Fruit fly (Drosophila melanogaster) whole organism, embryonic: ENCODE data around the gene CG18063.

Source experiments
- Aef1 ChIP-seq: fragments of 200-800 bp; sonication (Bioruptor generic); IDR thresholded peaks from 3 replicates; pipeline ENCODE4 v1.3.6; 2022; ENCODE audit warnings: missing biosample characterization, missing genetic modification characterization
- BEAF-32 ChIP-seq: fragments of 200-800 bp; sonication (Bioruptor generic); optimal IDR thresholded peaks from 3 replicates; lab custom pipeline; 2017; ENCODE audit warnings: missing biosample characterization, missing genetic modification characterization, mild to moderate bottlenecking, moderate library complexity, missing genetic modification reagents
- Bteb2 ChIP-seq: fragments of 200-800 bp; sonication (Bioruptor generic); optimal IDR thresholded peaks from 2 replicates; lab custom pipeline; 2016; ENCODE audit warnings: missing biosample characterization, missing genetic modification characterization
- CG10565 ChIP-seq: fragments of 200-800 bp; sonication (Bioruptor generic); optimal IDR thresholded peaks from 3 replicates; lab custom pipeline; 2016; ENCODE audit warnings: missing biosample characterization, mild to moderate bottlenecking, missing genetic modification characterization
- CG10979 ChIP-seq: fragments of 200-800 bp; sonication (Bioruptor generic); optimal IDR thresholded peaks from 2 replicates; lab custom pipeline; 2018; ENCODE audit warnings: missing biosample characterization, mild to moderate bottlenecking, missing genetic modification characterization, moderate library complexity
- CG11456 ChIP-seq: fragments of 200-800 bp; sonication (Bioruptor generic); IDR thresholded peaks from 3 replicates; pipeline ENCODE4 v1.3.6; 2022; ENCODE audit warnings: missing biosample characterization, missing genetic modification characterization
- CG11504 ChIP-seq: fragments of 200-800 bp; sonication (Bioruptor generic); optimal IDR thresholded peaks from 3 replicates; lab custom pipeline; 2019; ENCODE audit warnings: missing biosample characterization, mild to moderate bottlenecking, missing genetic modification characterization, moderate library complexity
- CG13775 ChIP-seq: fragments of 200-800 bp; sonication (Bioruptor generic); optimal IDR thresholded peaks from 3 replicates; lab custom pipeline; 2017; ENCODE audit warnings: missing biosample characterization, mild to moderate bottlenecking, missing genetic modification characterization
- CG15601 ChIP-seq: fragments of 200-800 bp; sonication (Bioruptor generic); optimal IDR thresholded peaks from 3 replicates; lab custom pipeline; 2019; ENCODE audit warnings: missing biosample characterization, mild to moderate bottlenecking, missing genetic modification characterization, moderate library complexity
- CG1603 ChIP-seq: fragments of 200-800 bp; sonication (Bioruptor generic); optimal IDR thresholded peaks from 2 replicates; lab custom pipeline; 2019; ENCODE audit warnings: missing biosample characterization, mild to moderate bottlenecking, missing genetic modification characterization, moderate library complexity
- CG17802 ChIP-seq: fragments of 200-800 bp; sonication (Bioruptor generic); optimal IDR thresholded peaks from 2 replicates; lab custom pipeline; 2018; ENCODE audit warnings: missing biosample characterization, mild to moderate bottlenecking, missing genetic modification characterization, moderate library complexity
- CG2202 ChIP-seq: fragments of 200-800 bp; sonication (Bioruptor generic); optimal IDR thresholded peaks from 2 replicates; lab custom pipeline; 2018; ENCODE audit warnings: missing biosample characterization, mild to moderate bottlenecking, missing genetic modification characterization
- CG2875 ChIP-seq: fragments of 200-800 bp; sonication (Bioruptor generic); optimal IDR thresholded peaks from 2 replicates; lab custom pipeline; 2017; ENCODE audit warnings: missing biosample characterization, mild to moderate bottlenecking, missing genetic modification characterization, missing genetic modification reagents
- CG3281 ChIP-seq: fragments of 200-800 bp; sonication (Bioruptor generic); optimal IDR thresholded peaks from 3 replicates; lab custom pipeline; 2017; ENCODE audit warnings: missing biosample characterization, mild to moderate bottlenecking, missing genetic modification characterization
- CG34224 ChIP-seq: fragments of 200-800 bp; sonication (Bioruptor generic); IDR thresholded peaks from 3 replicates; pipeline ENCODE4 v1.3.6; 2022; ENCODE audit warnings: missing biosample characterization, missing genetic modification characterization; ENCODE audit not compliant: partially characterized antibody
- CG3847 ChIP-seq: fragments of 200-800 bp; sonication (Bioruptor generic); IDR thresholded peaks from 2 replicates; pipeline ENCODE4 v1.3.6; 2022; ENCODE audit warnings: missing biosample characterization, missing genetic modification characterization
- CG4360 ChIP-seq: fragments of 200-800 bp; sonication (Bioruptor generic); IDR thresholded peaks from 2 replicates; pipeline ENCODE4 v1.3.6; 2022; ENCODE audit warnings: missing biosample characterization, missing genetic modification characterization
- CG4404 ChIP-seq: fragments of 200-800 bp; sonication (Bioruptor generic); IDR thresholded peaks from 2 replicates; pipeline ENCODE4 v1.3.6; 2022; ENCODE audit warnings: missing biosample characterization, missing genetic modification characterization
- CG4424 ChIP-seq: fragments of 200-800 bp; sonication (Bioruptor generic); optimal IDR thresholded peaks from 3 replicates; lab custom pipeline; 2016; ENCODE audit warnings: missing biosample characterization, missing genetic modification characterization
- CG4707 ChIP-seq: fragments of 200-800 bp; sonication (Bioruptor generic); optimal IDR thresholded peaks from 2 replicates; lab custom pipeline; 2018; ENCODE audit warnings: missing biosample characterization, mild to moderate bottlenecking, missing genetic modification characterization, moderate library complexity
- CG7928 ChIP-seq: fragments of 200-800 bp; sonication (Bioruptor generic); optimal IDR thresholded peaks from 2 replicates; lab custom pipeline; 2017; ENCODE audit warnings: missing biosample characterization, mild to moderate bottlenecking, missing genetic modification characterization
- CG8478 ChIP-seq: fragments of >200 bp; optimal IDR thresholded peaks from 2 replicates; lab custom pipeline; 2018
- CoRest ChIP-seq: fragments of 200-800 bp; sonication (Bioruptor generic); optimal IDR thresholded peaks from 3 replicates; lab custom pipeline; 2018; ENCODE audit warnings: missing biosample characterization, mild to moderate bottlenecking, missing genetic modification characterization, moderate library complexity
- Dip3 ChIP-seq: fragments of 200-800 bp; sonication (Bioruptor generic); optimal IDR thresholded peaks from 3 replicates; lab custom pipeline; 2016; ENCODE audit warnings: missing biosample characterization, missing genetic modification characterization
- Dp ChIP-seq: fragments of 200-800 bp; sonication (Bioruptor generic); optimal IDR thresholded peaks from 2 replicates; lab custom pipeline; 2018; ENCODE audit warnings: missing biosample characterization, mild to moderate bottlenecking, missing genetic modification characterization, moderate library complexity
- Drgx ChIP-seq: fragments of 200-800 bp; sonication (Bioruptor generic); IDR thresholded peaks from 2 replicates; pipeline ENCODE4 v1.3.6; 2022; ENCODE audit warnings: missing biosample characterization, missing genetic modification characterization
- Eip74EF ChIP-seq, 2 experiments: fragments of 200-800 bp in 1 of 2; fragments of >200 bp in 1 of 2; sonication (Bioruptor generic) in 1 of 2; optimal IDR thresholded peaks; 2 replicates each; lab custom pipeline; 2017 to 2019; ENCODE audit warnings: missing biosample characterization in 2 of 2, missing genetic modification characterization in 2 of 2, mild to moderate bottlenecking in 1 of 2, moderate library complexity in 1 of 2
- Fer2 ChIP-seq: fragments of 200-800 bp; sonication (Bioruptor generic); optimal IDR thresholded peaks from 2 replicates; lab custom pipeline; 2018; ENCODE audit warnings: missing biosample characterization, mild to moderate bottlenecking, missing genetic modification characterization, moderate library complexity
- Hr39 ChIP-seq: fragments of >200 bp; optimal IDR thresholded peaks from 2 replicates; lab custom pipeline; 2017
- NFAT ChIP-seq: fragments of 200-800 bp; sonication (Bioruptor generic); IDR thresholded peaks from 2 replicates; pipeline ENCODE4 v1.3.6; 2022; ENCODE audit warnings: missing biosample characterization, missing genetic modification characterization
- Optix ChIP-seq: fragments of 200-800 bp; sonication (Bioruptor generic); IDR thresholded peaks from 3 replicates; pipeline ENCODE4 v1.3.6; 2022; ENCODE audit warnings: missing biosample characterization, missing genetic modification characterization
- Sox102F ChIP-seq: fragments of 200-800 bp; sonication (Bioruptor generic); optimal IDR thresholded peaks from 2 replicates; lab custom pipeline; 2018; ENCODE audit warnings: missing biosample characterization, mild to moderate bottlenecking, missing genetic modification characterization, moderate library complexity
- Sry-δ ChIP-seq: fragments of 200-800 bp; sonication (Bioruptor generic); optimal IDR thresholded peaks from 2 replicates; lab custom pipeline; 2016; ENCODE audit warnings: missing biosample characterization, missing genetic modification characterization
- Taf1 ChIP-seq: fragments of 200-800 bp; sonication (Bioruptor generic); IDR thresholded peaks from 2 replicates; pipeline ENCODE4 v1.3.6; 2022; ENCODE audit warnings: missing biosample characterization, missing genetic modification characterization
- Xrp1 ChIP-seq: fragments of 200-800 bp; sonication (Bioruptor generic); IDR thresholded peaks from 2 replicates; pipeline ENCODE4 v1.3.6; 2022; ENCODE audit warnings: missing biosample characterization, missing genetic modification characterization
- ac ChIP-seq: fragments of 200-800 bp; sonication (Bioruptor generic); optimal IDR thresholded peaks from 3 replicates; lab custom pipeline; 2017; ENCODE audit warnings: missing biosample characterization, mild to moderate bottlenecking, missing genetic modification characterization
- aop ChIP-seq: fragments of 200-800 bp; sonication (Bioruptor generic); IDR thresholded peaks from 2 replicates; pipeline ENCODE4 v1.3.6; 2022; ENCODE audit warnings: missing biosample characterization, missing genetic modification characterization
- cg ChIP-seq: fragments of 200-800 bp; sonication (Bioruptor generic); optimal IDR thresholded peaks from 3 replicates; lab custom pipeline; 2019; ENCODE audit warnings: missing biosample characterization, mild to moderate bottlenecking, missing genetic modification characterization, moderate library complexity
- chinmo ChIP-seq: fragments of 200-800 bp; sonication (Bioruptor generic); IDR thresholded peaks from 4 replicates; pipeline ENCODE4 v1.3.6; 2022; ENCODE audit warnings: missing biosample characterization, missing genetic modification characterization; ENCODE audit not compliant: partially characterized antibody
- dpn ChIP-seq, 2 experiments: fragments of 200-800 bp; sonication (Bioruptor generic); optimal IDR thresholded peaks; 3 replicates each; lab custom pipeline; 2016; ENCODE audit warnings: missing biosample characterization in 2 of 2, missing genetic modification characterization in 2 of 2
- gce ChIP-seq: fragments of 200-800 bp; sonication (Bioruptor generic); IDR thresholded peaks from 3 replicates; pipeline ENCODE4 v1.3.6; 2022; ENCODE audit warnings: missing biosample characterization, missing genetic modification characterization
- ind ChIP-seq: fragments of 200-800 bp; sonication (Bioruptor generic); optimal IDR thresholded peaks from 3 replicates; lab custom pipeline; 2016; ENCODE audit warnings: missing biosample characterization, missing genetic modification characterization
- jigr1 ChIP-seq: fragments of 200-800 bp; sonication (Bioruptor generic); IDR thresholded peaks from 3 replicates; pipeline ENCODE4 v1.3.6; 2022; ENCODE audit warnings: missing biosample characterization, missing genetic modification characterization
- mirr ChIP-seq: fragments of 200-800 bp; sonication (Bioruptor generic); optimal IDR thresholded peaks from 3 replicates; lab custom pipeline; 2018; ENCODE audit warnings: missing biosample characterization, mild to moderate bottlenecking, missing genetic modification characterization
- nau ChIP-seq: fragments of 200-800 bp; sonication (Bioruptor generic); optimal IDR thresholded peaks from 3 replicates; lab custom pipeline; 2017; ENCODE audit warnings: missing biosample characterization, mild to moderate bottlenecking, missing genetic modification characterization, missing genetic modification reagents
- pnt ChIP-seq: fragments of 200-800 bp; sonication (Bioruptor generic); optimal IDR thresholded peaks from 3 replicates; lab custom pipeline; 2016; ENCODE audit warnings: missing biosample characterization, missing genetic modification characterization
- shn ChIP-seq: fragments of 200-800 bp; sonication (Bioruptor generic); optimal IDR thresholded peaks from 3 replicates; lab custom pipeline; 2016; ENCODE audit warnings: missing biosample characterization, missing genetic modification characterization
- tgo ChIP-seq: fragments of 200-800 bp; sonication (Bioruptor generic); IDR thresholded peaks from 3 replicates; pipeline ENCODE4 v1.3.6; 2022; ENCODE audit warnings: missing biosample characterization, missing genetic modification characterization
- wdn ChIP-seq: fragments of 200-800 bp; sonication (Bioruptor generic); IDR thresholded peaks from 2 replicates; pipeline ENCODE4 v1.3.6; 2022; ENCODE audit warnings: missing biosample characterization, missing genetic modification characterization
- zen2 ChIP-seq: fragments of 200-800 bp; sonication (Bioruptor generic); IDR thresholded peaks from 3 replicates; pipeline ENCODE4 v1.3.6; 2022; ENCODE audit warnings: missing biosample characterization, missing genetic modification characterization; ENCODE audit not compliant: partially characterized antibody

The CG18063 gene

DNA sequence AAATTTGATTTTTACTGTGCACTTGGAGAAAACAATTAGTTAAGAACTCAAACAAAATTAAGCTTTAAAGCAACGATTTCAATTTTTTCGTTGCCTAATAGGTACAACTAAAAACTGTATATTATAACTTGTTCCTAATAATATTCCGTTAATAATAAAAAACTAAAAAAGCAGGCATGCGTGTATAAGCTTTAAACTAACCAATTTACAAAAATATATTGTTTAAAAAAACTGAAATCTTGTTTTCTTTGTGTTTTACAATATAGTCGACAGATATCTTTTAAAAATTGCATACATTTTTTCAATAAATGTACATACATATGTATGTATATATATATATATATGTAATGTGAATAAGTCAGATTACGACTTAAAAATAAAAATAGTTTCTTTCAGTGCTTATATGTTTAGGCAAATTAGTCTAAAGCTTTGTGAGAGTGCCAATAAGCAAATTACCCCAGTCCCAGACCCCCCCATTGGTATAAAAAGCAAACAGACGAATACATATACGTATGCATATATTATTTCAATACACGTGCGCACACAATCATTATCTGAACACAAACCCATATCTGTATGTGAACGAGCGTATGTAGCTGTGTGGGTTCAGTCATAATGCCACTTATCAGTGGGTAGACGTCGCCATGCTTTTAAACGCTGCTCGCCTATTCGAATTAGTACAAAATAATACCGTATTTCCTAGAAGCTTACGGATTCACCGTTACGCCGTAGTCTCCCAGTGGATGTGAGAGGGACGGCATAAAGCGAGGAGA is 44.6 kb upstream of the CG18063 start (continued):
- TF ChIP-seq CG3847 (GFP tag; lab: Robert Waterston, UW) (no peak; the same call in 1 of the 2 replicates), CG1603 (peak; percentile 35), Drgx (GFP tag; lab: Robert Waterston, UW) (no peak), CG4360 (GFP tag; lab: Robert Waterston, UW) (no peak), CG11504 (tag; lab: Kevin White, UChicago) (peak; percentile 88), CG2202 (peak; percentile 42), CG8478 (no peak), CG4404 (GFP tag; lab: Robert Waterston, UW) (no peak), nau (GFP tag; lab: Kevin White, UChicago) (no peak), Xrp1 (peak; percentile 43; the same call in 1 of the 2 replicates), Fer2 (no peak), cg (GFP tag; lab: Kevin White, UChicago) (peak; percentile 93), ac (GFP tag; lab: Kevin White, UChicago) (no peak), Sox102F (GFP tag; lab: Kevin White, UChicago) (peak; percentile 87), chinmo (GFP tag; lab: Robert Waterston, UW) (peak; percentile 96), CoRest (tag; lab: Kevin White, UChicago) (peak; percentile 94), Hr39 (lab: Kevin White, UChicago) (no peak), Taf1 (no peak), CG11456 (GFP tag; lab: Robert Waterston, UW) (peak; percentile 41; the same call in 1 of the 3 replicates), Eip74EF (GFP tag; optimal IDR thresholded peaks at IDR 0.05; lab: Kevin White, UChicago) (peak in 1 of 2 experiments; percentile 84), CG13775 (GFP tag; lab: Kevin White, UChicago) (peak; percentile 82), aop (GFP tag; lab: Robert Waterston, UW) (no peak), Bteb2 (GFP tag; lab: Kevin White, UChicago) (no peak), pnt (peak; percentile 13), CG2875 (GFP tag; lab: Kevin White, UChicago) (peak; percentile 70), tgo (GFP tag; lab: Robert Waterston, UW) (peak; percentile 56; the same call in 2 of the 3 replicates), CG17802 (tag; lab: Kevin White, UChicago) (no peak), CG10565 (no peak), shn (GFP tag; lab: Kevin White, UChicago) (no peak), gce (GFP tag; lab: Robert Waterston, UW) (no peak), CG34224 (GFP tag; lab: Robert Waterston, UW) (no peak), ind (GFP tag; lab: Kevin White, UChicago) (peak; percentile 59), CG3281 (GFP tag; lab: Kevin White, UChicago) (peak; percentile 72), CG7928 (GFP tag; lab: Kevin White, UChicago) (no peak), zen2 (GFP tag; lab: Robert Waterston, UW) (no peak), Optix (GFP tag; lab: Robert Waterston, UW) (no peak), CG10979 (peak; percentile 88), Aef1 (GFP tag; lab: Robert Waterston, UW) (no peak), mirr (GFP tag; lab: Kevin White, UChicago) (peak; percentile 98), wdn (no peak), jigr1 (no peak), dpn (GFP tag; optimal IDR thresholded peaks at IDR 0.05; lab: Kevin White, UChicago) (peak; percentile 25 to 56), NFAT (GFP tag; lab: Robert Waterston, UW) (no peak; the same call in 1 of the 2 replicates), CG4424 (peak; percentile 79), Sry-δ (GFP tag; lab: Kevin White, UChicago) (no peak), BEAF-32 (GFP tag; lab: Kevin White, UChicago) (no peak), CG4707 (GFP tag; lab: Kevin White, UChicago) (no peak), CG15601 (tag; lab: Kevin White, UChicago) (peak; percentile 80), Dp (GFP tag; lab: Kevin White, UChicago) (no peak), Dip3 (GFP tag; lab: Kevin White, UChicago) (no peak)
